Worm (Caenorhabditis elegans) whole organism, late embryonic: Measurements from ENCODE around the gene W08F4.13.
A peak's percentile ranks its signal among the peaks of the same experiment; 100 is the strongest.

ENCODE experiments used
- C08G9.2 ChIP-seq: sonication (generic microtip); optimal IDR thresholded peaks from 2 replicates; lab custom pipeline; 2016; ENCODE audit warnings: mild to moderate bottlenecking, missing genetic modification characterization, moderate library complexity, missing compliant biosample characterization
- F13H6.1 ChIP-seq: sonication (generic microtip); optimal IDR thresholded peaks from 2 replicates; lab custom pipeline; 2016; ENCODE audit warnings: missing genetic modification characterization, missing compliant biosample characterization
- K02D7.2 ChIP-seq: sonication (generic microtip); optimal IDR thresholded peaks from 2 replicates; lab custom pipeline; 2017; ENCODE audit warnings: mild to moderate bottlenecking, missing genetic modification characterization, missing compliant biosample characterization
- K09A11.1 ChIP-seq: sonication (generic microtip); optimal IDR thresholded peaks from 2 replicates; lab custom pipeline; 2017; ENCODE audit warnings: antibody characterized with exemption, mild to moderate bottlenecking, missing genetic modification characterization, missing compliant biosample characterization; ENCODE audit not compliant: insufficient read depth
- T23F11.4 ChIP-seq: fragments of 200-800 bp; sonication (Bioruptor generic); optimal IDR thresholded peaks from 2 replicates; lab custom pipeline; 2018; ENCODE audit warnings: mild to moderate bottlenecking, missing genetic modification characterization, missing compliant biosample characterization
- ama-1 ChIP-seq: fragments of 150-350 bp; optimal IDR thresholded peaks from 2 replicates; lab custom pipeline; 2014
- ceh-18 ChIP-seq: sonication (generic microtip); optimal IDR thresholded peaks from 2 replicates; lab custom pipeline; 2016; ENCODE audit warnings: missing genetic modification characterization, missing compliant biosample characterization
- ceh-2 ChIP-seq: sonication (generic microtip); optimal IDR thresholded peaks from 2 replicates; lab custom pipeline; 2016; ENCODE audit warnings: missing genotype, missing genetic modification characterization, missing compliant biosample characterization
- ceh-22 ChIP-seq: sonication (generic microtip); optimal IDR thresholded peaks from 2 replicates; lab custom pipeline; 2017; ENCODE audit warnings: missing biosample characterization, missing genetic modification characterization
- ceh-24 ChIP-seq: sonication (generic microtip); optimal IDR thresholded peaks from 2 replicates; lab custom pipeline; 2016; ENCODE audit warnings: mild to moderate bottlenecking, missing genetic modification characterization, missing compliant biosample characterization
- ceh-31 ChIP-seq: sonication (generic microtip); optimal IDR thresholded peaks from 2 replicates; lab custom pipeline; 2016; ENCODE audit warnings: missing genetic modification characterization, missing compliant biosample characterization
- ceh-34 ChIP-seq: sonication (generic microtip); optimal IDR thresholded peaks from 2 replicates; lab custom pipeline; 2016; ENCODE audit warnings: mild to moderate bottlenecking, missing genetic modification characterization, missing compliant biosample characterization
- elt-4 ChIP-seq: sonication (generic microtip); optimal IDR thresholded peaks from 2 replicates; lab custom pipeline; 2016; ENCODE audit warnings: missing genetic modification characterization, missing compliant biosample characterization
- ets-4 ChIP-seq: sonication (generic microtip); optimal IDR thresholded peaks from 2 replicates; lab custom pipeline; 2016; ENCODE audit warnings: missing genetic modification characterization, missing compliant biosample characterization
- fax-1 ChIP-seq: sonication (generic microtip); optimal IDR thresholded peaks from 2 replicates; lab custom pipeline; 2016; ENCODE audit warnings: missing genotype, missing genetic modification characterization, missing compliant biosample characterization
- fkh-10 ChIP-seq: fragments of 150-350 bp; optimal IDR thresholded peaks from 2 replicates; lab custom pipeline; 2014; ENCODE audit warnings: missing biosample characterization, missing genetic modification reagents, missing genetic modification characterization
- fkh-6 ChIP-seq: sonication (generic microtip); optimal IDR thresholded peaks from 2 replicates; lab custom pipeline; 2016; ENCODE audit warnings: missing genetic modification characterization, missing compliant biosample characterization
- hlh-30 ChIP-seq: sonication (generic microtip); optimal IDR thresholded peaks from 2 replicates; lab custom pipeline; 2017; ENCODE audit warnings: antibody characterized with exemption, missing genetic modification characterization, missing compliant biosample characterization; ENCODE audit not compliant: insufficient read depth
- lim-6 ChIP-seq: sonication (generic microtip); optimal IDR thresholded peaks from 2 replicates; lab custom pipeline; 2016; ENCODE audit warnings: missing genetic modification characterization, missing compliant biosample characterization
- lin-11 ChIP-seq: fragments of 200-800 bp; sonication (Bioruptor generic); optimal IDR thresholded peaks from 2 replicates; lab custom pipeline; 2018; ENCODE audit warnings: mild to moderate bottlenecking, missing genetic modification characterization, missing compliant biosample characterization
- mec-3 ChIP-seq: sonication (generic microtip); optimal IDR thresholded peaks from 2 replicates; lab custom pipeline; 2016; ENCODE audit warnings: borderline replicate concordance, missing genetic modification characterization, missing compliant biosample characterization
- nfya-1 ChIP-seq: sonication (generic microtip); optimal IDR thresholded peaks from 2 replicates; lab custom pipeline; 2017; ENCODE audit warnings: missing genetic modification characterization, mild to moderate bottlenecking, missing compliant biosample characterization, antibody characterized with exemption, moderate library complexity
- nhr-232 ChIP-seq: sonication (generic microtip); optimal IDR thresholded peaks from 2 replicates; lab custom pipeline; 2016; ENCODE audit warnings: missing genetic modification characterization, missing compliant biosample characterization
- npax-4 ChIP-seq: sonication (generic microtip); optimal IDR thresholded peaks from 2 replicates; lab custom pipeline; 2016; ENCODE audit warnings: missing genetic modification characterization, missing compliant biosample characterization
- pag-3 ChIP-seq: sonication (generic microtip); optimal IDR thresholded peaks from 2 replicates; lab custom pipeline; 2016; ENCODE audit warnings: missing compliant biosample characterization, missing genetic modification characterization, borderline replicate concordance
- pqm-1 ChIP-seq: sonication (generic microtip); optimal IDR thresholded peaks from 2 replicates; lab custom pipeline; 2016; ENCODE audit warnings: missing genetic modification characterization, missing compliant biosample characterization
- pros-1 ChIP-seq: fragments of 150-350 bp; optimal IDR thresholded peaks from 2 replicates; lab custom pipeline; 2014; ENCODE audit warnings: missing biosample characterization, missing genetic modification reagents, missing genetic modification characterization
- ref-2 ChIP-seq: sonication (generic microtip); optimal IDR thresholded peaks from 2 replicates; lab custom pipeline; 2016; ENCODE audit warnings: missing genetic modification characterization, missing compliant biosample characterization
- rnt-1 ChIP-seq: sonication (generic microtip); optimal IDR thresholded peaks from 2 replicates; lab custom pipeline; 2016; ENCODE audit warnings: missing genetic modification characterization, missing compliant biosample characterization
- sdc-2 ChIP-seq: sonication (generic microtip); optimal IDR thresholded peaks from 2 replicates; lab custom pipeline; 2016; ENCODE audit warnings: missing genotype, missing genetic modification characterization, missing compliant biosample characterization
- tbx-2 ChIP-seq: sonication (generic microtip); optimal IDR thresholded peaks from 2 replicates; lab custom pipeline; 2016; ENCODE audit warnings: missing genetic modification characterization, missing compliant biosample characterization
- ttx-3 ChIP-seq: sonication (generic microtip); optimal IDR thresholded peaks from 2 replicates; lab custom pipeline; 2016; ENCODE audit warnings: missing genetic modification reagents, missing genetic modification characterization, missing compliant biosample characterization
- unc-42 ChIP-seq: sonication (generic microtip); optimal IDR thresholded peaks from 2 replicates; lab custom pipeline; 2016; ENCODE audit warnings: missing genotype, missing genetic modification characterization, missing compliant biosample characterization
- unc-55 ChIP-seq: sonication (generic microtip); optimal IDR thresholded peaks from 2 replicates; lab custom pipeline; 2017; ENCODE audit warnings: missing biosample characterization, missing genetic modification reagents, missing genetic modification characterization
- unc-86 ChIP-seq: sonication (generic microtip); optimal IDR thresholded peaks from 2 replicates; lab custom pipeline; 2016; ENCODE audit warnings: missing genetic modification characterization, missing compliant biosample characterization
- zip-5 ChIP-seq: sonication (generic microtip); optimal IDR thresholded peaks from 2 replicates; lab custom pipeline; 2016; ENCODE audit warnings: missing genetic modification characterization, missing compliant biosample characterization

Gene W08F4.13

ce11 chrII:621141-621540, 36.5 kb downstream of the W08F4.13 start:
- TF ChIP-seq nhr-232: no peak
- no peak for TF ChIP-seq ceh-24 (tag; lab: Kevin White, UChicago)
- TF ChIP-seq fkh-10 (GFP tag; lab: Kevin White, UChicago): no peak
- no peak for TF ChIP-seq T23F11.4 (GFP tag; lab: Kevin White, UChicago)
- TF ChIP-seq lim-6 (tag; lab: Kevin White, UChicago): no peak
- no peak for TF ChIP-seq rnt-1 (tag; lab: Kevin White, UChicago)

- no peak for TF ChIP-seq nhr-232
- peak; percentile 45 for TF ChIP-seq nfya-1 (tag; lab: Kevin White, UChicago)
- no peak for TF ChIP-seq pqm-1 (tag; lab: Kevin White, UChicago)
- TF ChIP-seq ceh-31 (tag; lab: Kevin White, UChicago): peak; percentile 26
- no peak for TF ChIP-seq ceh-22 (tag; lab: Kevin White, UChicago)
- TF ChIP-seq ceh-34: peak; percentile 53
- no peak for TF ChIP-seq ama-1 (lab: Kevin White, UChicago)
- peak; percentile 26 for TF ChIP-seq unc-55 (GFP tag; lab: Kevin White, UChicago)
- TF ChIP-seq ref-2: no peak
These were observed 37.9 kb downstream of the W08F4.13 start for ce11 chrII:622478-622877.

- TF ChIP-seq pros-1 (tag; lab: Kevin White, UChicago) (no peak), C08G9.2 (tag; lab: Kevin White, UChicago) (no peak), npax-4 (no peak), K09A11.1 (tag; lab: Kevin White, UChicago) (no peak), ceh-31 (tag; lab: Kevin White, UChicago) (no peak), zip-5 (tag; lab: Kevin White, UChicago) (no peak), ets-4 (no peak), lim-6 (tag; lab: Kevin White, UChicago) (no peak), ttx-3 (no peak), fax-1 (no peak), rnt-1 (tag; lab: Kevin White, UChicago) (no peak)
These were observed 39.8 kb downstream of the W08F4.13 start, which contains the start of gene T04B8.5 for ce11 chrII:624443-624842. Gene T04B8.5 (minus strand): TSS chrII:624543.

- no peak for TF ChIP-seq zip-5 (tag; lab: Kevin White, UChicago)
- no peak for TF ChIP-seq fkh-10 (GFP tag; lab: Kevin White, UChicago)
- no peak for TF ChIP-seq ttx-3
- no peak for TF ChIP-seq fkh-6 (tag; lab: Kevin White, UChicago)
- TF ChIP-seq ceh-31 (tag; lab: Kevin White, UChicago): peak; percentile 61
- TF ChIP-seq lin-11 (tag; lab: Kevin White, UChicago): no peak
- TF ChIP-seq pag-3 (tag; lab: Kevin White, UChicago): no peak
- no peak for TF ChIP-seq ceh-18 (tag; lab: Kevin White, UChicago)
- TF ChIP-seq mec-3 (tag; lab: Kevin White, UChicago): no peak
- no peak for TF ChIP-seq K02D7.2
- TF ChIP-seq F13H6.1 (tag; lab: Kevin White, UChicago): peak; percentile 4
- TF ChIP-seq nhr-232: no peak
- no peak for TF ChIP-seq unc-86
- TF ChIP-seq ceh-2: peak; percentile 2
- peak; percentile 18 for TF ChIP-seq hlh-30 (tag; lab: Kevin White, UChicago)
- TF ChIP-seq ceh-24 (tag; lab: Kevin White, UChicago): no peak
- TF ChIP-seq unc-42 (tag; lab: Kevin White, UChicago): peak; percentile 12
- TF ChIP-seq sdc-2: no peak
- TF ChIP-seq rnt-1 (tag; lab: Kevin White, UChicago): no peak
- TF ChIP-seq ceh-34: peak; percentile 27
- peak; percentile 38 for TF ChIP-seq tbx-2 (tag; lab: Kevin White, UChicago)
- TF ChIP-seq nfya-1 (tag; lab: Kevin White, UChicago): peak; percentile 62
- TF ChIP-seq unc-55 (GFP tag; lab: Kevin White, UChicago): peak; percentile 75
- no peak for TF ChIP-seq elt-4 (tag; lab: Kevin White, UChicago)
These were observed 41.3 kb downstream of the W08F4.13 start for ce11 chrII:625926-626325.
